Worm (Caenorhabditis elegans) whole organism, L4 larva: ENCODE data around the gene C30G4.2.

Experiments
- D1046.2 ChIP-seq: fragments of 200-800 bp; sonication (Bioruptor generic); IDR thresholded peaks from 2 replicates; pipeline ENCODE4 v1.3.6; 2022; ENCODE audit warnings: missing genetic modification characterization, missing compliant biosample characterization
- F26F4.8 ChIP-seq: fragments of 200-800 bp; sonication (Bioruptor generic); conservative IDR thresholded peaks from 2 replicates; pipeline ENCODE4 v1.3.6; 2022; ENCODE audit warnings: missing genetic modification characterization, missing compliant biosample characterization
- F37D6.2 ChIP-seq: sonication (generic microtip); optimal IDR thresholded peaks from 2 replicates; lab custom pipeline; 2016; ENCODE audit warnings: mild to moderate bottlenecking, missing genetic modification characterization, missing compliant biosample characterization
- F49E8.2 ChIP-seq: sonication (generic microtip); optimal IDR thresholded peaks from 2 replicates; lab custom pipeline; 2016; ENCODE audit warnings: missing compliant biosample characterization, mild to moderate bottlenecking, missing genetic modification characterization, borderline replicate concordance
- T20F7.1 ChIP-seq: fragments of 200-800 bp; sonication (Bioruptor generic); optimal IDR thresholded peaks from 2 replicates; lab custom pipeline; 2018; ENCODE audit warnings: mild to moderate bottlenecking, missing genetic modification characterization, missing compliant biosample characterization
- T26A8.4 ChIP-seq: fragments of 200-800 bp; sonication (Bioruptor generic); IDR thresholded peaks from 2 replicates; pipeline ENCODE4 v1.3.6; 2022; ENCODE audit warnings: missing genetic modification characterization, missing compliant biosample characterization
- Y105C5A.15 ChIP-seq: fragments of 200-800 bp; sonication (Bioruptor generic); IDR thresholded peaks from 2 replicates; pipeline ENCODE4 v1.3.6; 2022; ENCODE audit warnings: missing genetic modification characterization, missing compliant biosample characterization
- Y48G9A.11 ChIP-seq: fragments of 200-800 bp; sonication (Bioruptor generic); IDR thresholded peaks from 2 replicates; pipeline ENCODE4 v1.3.6; 2022; ENCODE audit warnings: missing genetic modification reagents, missing genetic modification characterization, missing compliant biosample characterization
- Y5F2A.4 ChIP-seq: fragments of 200-800 bp; sonication (Bioruptor generic); optimal IDR thresholded peaks from 2 replicates; lab custom pipeline; 2018; ENCODE audit warnings: mild to moderate bottlenecking, missing genetic modification characterization, missing compliant biosample characterization
- ZK546.5 ChIP-seq, 2 experiments: sonication (generic microtip); optimal IDR thresholded peaks; 2 replicates each; lab custom pipeline; 2017; ENCODE audit warnings: missing biosample characterization in 2 of 2, missing genetic modification characterization in 2 of 2
- aha-1 ChIP-seq: fragments of 150-350 bp; peaks from one replicate; lab custom pipeline; 2014; ENCODE audit warnings: missing biosample characterization, missing genetic modification characterization
- arid-1 ChIP-seq: fragments of 200-800 bp; sonication (Bioruptor generic); conservative IDR thresholded peaks from 2 replicates; pipeline ENCODE4 v1.3.6; 2022; ENCODE audit warnings: missing genetic modification reagents, missing genetic modification characterization, missing compliant biosample characterization
- ceh-28 ChIP-seq: fragments of 150-350 bp; optimal IDR thresholded peaks from 2 replicates; lab custom pipeline; 2014; ENCODE audit warnings: missing biosample characterization, missing genetic modification reagents, missing genetic modification characterization
- ceh-44 ChIP-seq: fragments of 200-800 bp; sonication (Bioruptor generic); IDR thresholded peaks from 2 replicates; pipeline ENCODE4 v1.3.6; 2022; ENCODE audit warnings: missing genetic modification reagents, missing genetic modification characterization, missing compliant biosample characterization
- ces-1 ChIP-seq: fragments of 150-350 bp; sonication (generic microtip); optimal IDR thresholded peaks from 4 replicates; lab custom pipeline; 2014; ENCODE audit warnings: missing biosample characterization, missing genetic modification reagents, missing genetic modification characterization
- dpl-1 ChIP-seq: fragments of 150-350 bp; optimal IDR thresholded peaks from 2 replicates; lab custom pipeline; 2014; ENCODE audit warnings: missing biosample characterization, missing genetic modification reagents, missing genetic modification characterization
- duxl-1 ChIP-seq: sonication (generic microtip); optimal IDR thresholded peaks from 2 replicates; lab custom pipeline; 2016; ENCODE audit warnings: mild to moderate bottlenecking, missing genetic modification characterization, moderate library complexity, missing compliant biosample characterization; ENCODE audit not compliant: poor library complexity
- egl-43 ChIP-seq: fragments of 200-800 bp; sonication (Bioruptor generic); IDR thresholded peaks from 2 replicates; pipeline ENCODE4 v1.3.6; 2022; ENCODE audit warnings: missing genetic modification reagents, missing genetic modification characterization, missing compliant biosample characterization
- fos-1 ChIP-seq: fragments of 150-350 bp; optimal IDR thresholded peaks from 2 replicates; lab custom pipeline; 2014; ENCODE audit warnings: missing biosample characterization, missing genetic modification characterization
- lin-1 ChIP-seq: fragments of 200-800 bp; sonication (Bioruptor generic); IDR thresholded peaks from 2 replicates; pipeline ENCODE4 v1.3.6; 2022; ENCODE audit warnings: missing genetic modification reagents, missing genetic modification characterization, missing compliant biosample characterization
- lin-13 ChIP-seq: fragments of 150-350 bp; optimal IDR thresholded peaks from 2 replicates; lab custom pipeline; 2014; ENCODE audit warnings: missing biosample characterization, missing genetic modification reagents, missing genetic modification characterization
- lin-38 ChIP-seq: fragments of 200-800 bp; sonication (Bioruptor generic); IDR thresholded peaks from 2 replicates; pipeline ENCODE4 v1.3.6; 2022; ENCODE audit warnings: missing genetic modification reagents, missing genetic modification characterization, missing compliant biosample characterization
- lsy-2 ChIP-seq, 2 experiments: fragments of 150-350 bp in 1 of 2; sonication (generic microtip) in 1 of 2; optimal IDR thresholded peaks; 2 replicates each; lab custom pipeline; 2014 to 2017; ENCODE audit warnings: missing biosample characterization in 2 of 2, missing genetic modification characterization in 2 of 2
- madf-5 ChIP-seq, 2 experiments: fragments of 200-800 bp; sonication (Bioruptor generic); IDR thresholded peaks; 2 replicates each; pipeline ENCODE4 v1.3.6; 2022; ENCODE audit warnings: missing compliant biosample characterization in 2 of 2, missing genetic modification characterization in 2 of 2
- mdl-1 ChIP-seq, 2 experiments: fragments of 150-350 bp in 1 of 2; sonication (generic microtip) in 1 of 2; optimal IDR thresholded peaks; 2 replicates each; lab custom pipeline; 2014 to 2017; ENCODE audit warnings: missing biosample characterization in 2 of 2, missing genetic modification characterization in 2 of 2
- mdt-29 ChIP-seq: fragments of 200-800 bp; sonication (Bioruptor generic); IDR thresholded peaks from 2 replicates; pipeline ENCODE4 v1.3.6; 2022; ENCODE audit warnings: missing genetic modification reagents, missing genetic modification characterization, missing compliant biosample characterization
- nhr-11 ChIP-seq: fragments of 150-350 bp; optimal IDR thresholded peaks from 2 replicates; lab custom pipeline; 2014; ENCODE audit warnings: missing biosample characterization, missing genetic modification characterization
- nhr-111 ChIP-seq: fragments of 200-800 bp; sonication (Bioruptor generic); optimal IDR thresholded peaks from 2 replicates; lab custom pipeline; 2018; ENCODE audit warnings: mild to moderate bottlenecking, missing genetic modification characterization, missing compliant biosample characterization
- nhr-42 ChIP-seq: fragments of 200-800 bp; sonication (Bioruptor generic); IDR thresholded peaks from 2 replicates; pipeline ENCODE4 v1.3.6; 2022; ENCODE audit warnings: missing genetic modification characterization, missing compliant biosample characterization
- nhr-76 ChIP-seq: fragments of 150-350 bp; optimal IDR thresholded peaks from 2 replicates; lab custom pipeline; 2014; ENCODE audit warnings: missing biosample characterization, missing genetic modification characterization
- nhr-77 ChIP-seq: fragments of 150-350 bp; optimal IDR thresholded peaks from 2 replicates; lab custom pipeline; 2014; ENCODE audit warnings: missing biosample characterization, missing genetic modification characterization
- php-3 ChIP-seq: fragments of 200-800 bp; sonication (Bioruptor generic); IDR thresholded peaks from 2 replicates; pipeline ENCODE4 v1.3.6; 2022; ENCODE audit warnings: missing genetic modification reagents, missing genetic modification characterization, missing compliant biosample characterization
- pqm-1 ChIP-seq: sonication (generic microtip); optimal IDR thresholded peaks from 2 replicates; lab custom pipeline; 2017; ENCODE audit warnings: missing biosample characterization, missing genetic modification characterization
- rbr-2 ChIP-seq: sonication (generic microtip); optimal IDR thresholded peaks from 2 replicates; lab custom pipeline; 2016; ENCODE audit warnings: missing genotype, missing genetic modification characterization, missing compliant biosample characterization
- sdz-12 ChIP-seq: fragments of 200-800 bp; sonication (Bioruptor generic); optimal IDR thresholded peaks from 2 replicates; lab custom pipeline; 2018; ENCODE audit warnings: mild to moderate bottlenecking, missing genetic modification characterization, missing compliant biosample characterization
- tag-97 ChIP-seq: fragments of 200-800 bp; sonication (Bioruptor generic); IDR thresholded peaks from 2 replicates; pipeline ENCODE4 v1.3.6; 2022; ENCODE audit warnings: missing genetic modification characterization, missing compliant biosample characterization
- unc-62 ChIP-seq, 3 experiments: fragments of 150-350 bp in 1 of 3; sonication (generic microtip); optimal IDR thresholded peaks in 2 of 3; peaks in 1 of 3; 1 replicate in 1 of 3; 2 replicates in 2 of 3; lab custom pipeline; 2014 to 2017; ENCODE audit warnings: missing biosample characterization in 3 of 3, missing genetic modification characterization in 3 of 3, missing genetic modification reagents in 3 of 3, missing genotype in 1 of 3

C30G4.2 gene

ce11 chrX:17003473-17004123 is 41.8 kb downstream of the C30G4.2 start:
- TF ChIP-seq rbr-2 (tag; lab: Kevin White, UChicago) (peak; percentile 19), lin-1 (GFP tag; lab: Robert Waterston, UW) (no peak), ces-1 (GFP tag; lab: Kevin White, UChicago) (peak; percentile 49), nhr-76 (tag; lab: Kevin White, UChicago) (no peak), mdl-1 (tag; optimal IDR thresholded peaks at IDR 0.05; lab: Kevin White, UChicago) (no peak), lin-38 (GFP tag; lab: Robert Waterston, UW) (no peak), dpl-1 (GFP tag; lab: Kevin White, UChicago) (no peak), pqm-1 (tag; lab: Kevin White, UChicago) (no peak), F37D6.2 (tag; lab: Kevin White, UChicago) (no peak), Y105C5A.15 (no peak), lsy-2 (tag; optimal IDR thresholded peaks at IDR 0.05; lab: Kevin White, UChicago) (peak in 1 of 2 experiments; percentile 13), Y5F2A.4 (no peak), aha-1 (tag; lab: Kevin White, UChicago) (peak; percentile 91), sdz-12 (GFP tag; lab: Kevin White, UChicago) (no peak), D1046.2 (GFP tag; lab: Robert Waterston, UW) (no peak), arid-1 (GFP tag; lab: Robert Waterston, UW) (no peak), F49E8.2 (tag; lab: Kevin White, UChicago) (no peak), php-3 (no peak), Y48G9A.11 (GFP tag; lab: Robert Waterston, UW) (no peak), ZK546.5 (tag; optimal IDR thresholded peaks at IDR 0.05; lab: Kevin White, UChicago) (no peak), tag-97 (no peak), unc-62 (GFP tag; optimal IDR thresholded peaks at IDR 0.05 in 1 of 2; lab: Kevin White, UChicago) (peak in 1 of 2 experiments; percentile 98), unc-62 (tag; optimal IDR thresholded peaks at IDR 0.05; lab: Kevin White, UChicago) (no peak), fos-1 (no peak)

- TF ChIP-seq Y48G9A.11 (GFP tag; lab: Robert Waterston, UW): no peak
- TF ChIP-seq duxl-1 (tag; lab: Kevin White, UChicago): no peak
- no peak for TF ChIP-seq lin-38 (GFP tag; lab: Robert Waterston, UW)
- TF ChIP-seq F26F4.8 (GFP tag; lab: Robert Waterston, UW): no peak
- TF ChIP-seq fos-1: no peak
- no peak for TF ChIP-seq ceh-28
- TF ChIP-seq T26A8.4 (GFP tag; lab: Robert Waterston, UW): no peak
- TF ChIP-seq nhr-77 (tag; lab: Kevin White, UChicago): no peak
- peak in 1 of 2 experiments; percentile 98 for TF ChIP-seq unc-62 (GFP tag; optimal IDR thresholded peaks at IDR 0.05 in 1 of 2; lab: Kevin White, UChicago)
- no peak for TF ChIP-seq unc-62 (tag; optimal IDR thresholded peaks at IDR 0.05; lab: Kevin White, UChicago)
- no peak for TF ChIP-seq T20F7.1 (GFP tag; lab: Kevin White, UChicago)
- no peak for TF ChIP-seq nhr-11 (tag; lab: Kevin White, UChicago)
- TF ChIP-seq F49E8.2 (tag; lab: Kevin White, UChicago): no peak
- peak in 1 of 2 experiments; percentile 39 for TF ChIP-seq lsy-2 (tag; optimal IDR thresholded peaks at IDR 0.05; lab: Kevin White, UChicago)
- no peak for TF ChIP-seq nhr-42 (GFP tag; lab: Robert Waterston, UW)
These were observed 43.3 kb downstream of the C30G4.2 start for ce11 chrX:17002149-17002548.

- 0 out of 4 replicates have a peak, but pooled peaks of 1 of the 2 experiments have one; percentile 46 for TF ChIP-seq madf-5 (GFP tag; IDR thresholded peaks at IDR 0.05; lab: Robert Waterston, UW)
- no peak for TF ChIP-seq nhr-111 (GFP tag; lab: Kevin White, UChicago)
- TF ChIP-seq ceh-44: 0 out of 2 replicates have a peak, but pooled peaks have one; percentile 3
- TF ChIP-seq aha-1 (tag; lab: Kevin White, UChicago): peak; percentile 98
- TF ChIP-seq lin-13 (GFP tag; lab: Kevin White, UChicago): no peak
- 0 out of 2 replicates have a peak, but pooled peaks have one; percentile 38 for TF ChIP-seq egl-43 (GFP tag; lab: Robert Waterston, UW)
- TF ChIP-seq mdt-29 (GFP tag; lab: Robert Waterston, UW): no peak
These were observed 45.8 kb downstream of the C30G4.2 start for ce11 chrX:16999649-17000048.
